Fruit fly (Drosophila melanogaster) whole organism, embryonic: ENCODE data around the gene Obp93a.

Experiments used
- CG10209 ChIP-seq: fragments of 200-800 bp; sonication (Bioruptor generic); optimal IDR thresholded peaks from 3 replicates; lab custom pipeline; 2017; ENCODE audit warnings: missing biosample characterization, mild to moderate bottlenecking, missing genetic modification characterization, missing genetic modification reagents
- CG10431 ChIP-seq: fragments of 200-800 bp; sonication (Bioruptor generic); optimal IDR thresholded peaks from 3 replicates; lab custom pipeline; 2018; ENCODE audit warnings: missing biosample characterization, mild to moderate bottlenecking, missing genetic modification characterization
- CG11093 ChIP-seq: fragments of 200-800 bp; sonication (Bioruptor generic); IDR thresholded peaks from 3 replicates; pipeline ENCODE4 v1.3.6; 2022; ENCODE audit warnings: missing biosample characterization, missing genetic modification characterization
- CG1233 ChIP-seq: fragments of 200-800 bp; sonication (Bioruptor generic); optimal IDR thresholded peaks from 4 replicates; lab custom pipeline; 2018; ENCODE audit warnings: missing biosample characterization, mild to moderate bottlenecking, missing genetic modification characterization
- CG14860 ChIP-seq: fragments of 200-800 bp; sonication (Bioruptor generic); IDR thresholded peaks from 3 replicates; pipeline ENCODE4 v1.3.6; 2022; ENCODE audit warnings: missing biosample characterization, missing genetic modification characterization; ENCODE audit not compliant: partially characterized antibody
- CG16815 ChIP-seq: fragments of 200-800 bp; sonication (Bioruptor generic); optimal IDR thresholded peaks from 3 replicates; lab custom pipeline; 2017; ENCODE audit warnings: missing biosample characterization, mild to moderate bottlenecking, missing genetic modification characterization
- CG1832 ChIP-seq: fragments of 200-800 bp; sonication (Bioruptor generic); optimal IDR thresholded peaks from 2 replicates; lab custom pipeline; 2017; ENCODE audit warnings: missing biosample characterization, mild to moderate bottlenecking, missing genetic modification characterization, inconsistent platforms
- CG31224 ChIP-seq: fragments of 200-800 bp; sonication (Bioruptor generic); IDR thresholded peaks from 2 replicates; pipeline ENCODE4 v1.3.6; 2022; ENCODE audit warnings: missing biosample characterization, missing genetic modification characterization
- CG32772 ChIP-seq: fragments of 200-800 bp; sonication (Bioruptor generic); IDR thresholded peaks from 2 replicates; pipeline ENCODE4 v1.3.6; 2022; ENCODE audit warnings: missing biosample characterization, missing genetic modification characterization
- CG34224 ChIP-seq: fragments of 200-800 bp; sonication (Bioruptor generic); IDR thresholded peaks from 3 replicates; pipeline ENCODE4 v1.3.6; 2022; ENCODE audit warnings: missing biosample characterization, missing genetic modification characterization; ENCODE audit not compliant: partially characterized antibody
- CG3726 ChIP-seq: fragments of 200-800 bp; sonication (Bioruptor generic); IDR thresholded peaks from 3 replicates; pipeline ENCODE4, ENCODE4 v1.3.6; 2022; ENCODE audit warnings: missing biosample characterization, missing genetic modification characterization
- CG4617 ChIP-seq: fragments of 200-800 bp; sonication (Bioruptor generic); optimal IDR thresholded peaks from 3 replicates; lab custom pipeline; 2016; ENCODE audit warnings: missing biosample characterization, missing genetic modification characterization, borderline replicate concordance
- CG7357 ChIP-seq: fragments of 200-800 bp; sonication (Bioruptor generic); IDR thresholded peaks from 3 replicates; pipeline ENCODE4 v1.3.6; 2022; ENCODE audit warnings: missing biosample characterization, missing genetic modification characterization
- CG7745 ChIP-seq: fragments of 200-800 bp; sonication (Bioruptor generic); optimal IDR thresholded peaks from 2 replicates; lab custom pipeline; 2018; ENCODE audit warnings: missing biosample characterization, mild to moderate bottlenecking, missing genetic modification characterization, moderate library complexity
- CG8290 ChIP-seq, 3 experiments: fragments of 200-800 bp; sonication (Bioruptor generic); optimal IDR thresholded peaks; 2 replicates each; lab custom pipeline; 2016 to 2019; ENCODE audit warnings: missing biosample characterization in 3 of 3, missing genetic modification characterization in 3 of 3, mild to moderate bottlenecking in 2 of 3, moderate library complexity in 1 of 3
- CG9817 ChIP-seq: fragments of 200-800 bp; sonication (Bioruptor generic); optimal IDR thresholded peaks from 2 replicates; lab custom pipeline; 2018; ENCODE audit warnings: missing biosample characterization, mild to moderate bottlenecking, missing genetic modification characterization, moderate library complexity
- Eip74EF ChIP-seq, 2 experiments: fragments of 200-800 bp in 1 of 2; fragments of >200 bp in 1 of 2; sonication (Bioruptor generic) in 1 of 2; optimal IDR thresholded peaks; 2 replicates each; lab custom pipeline; 2017 to 2019; ENCODE audit warnings: missing biosample characterization in 2 of 2, missing genetic modification characterization in 2 of 2, mild to moderate bottlenecking in 1 of 2, moderate library complexity in 1 of 2
- GATAe ChIP-seq: fragments of 200-800 bp; sonication (Bioruptor generic); conservative IDR thresholded peaks from 2 replicates; pipeline ENCODE4 v1.3.6; 2022; ENCODE audit warnings: missing biosample characterization, missing genetic modification characterization
- H15 ChIP-seq: fragments of 200-800 bp; sonication (Bioruptor generic); IDR thresholded peaks from 3 replicates; pipeline ENCODE4 v1.3.6; 2022; ENCODE audit warnings: missing biosample characterization, missing genetic modification characterization
- Hey ChIP-seq: fragments of 200-800 bp; sonication (Bioruptor generic); optimal IDR thresholded peaks from 3 replicates; lab custom pipeline; 2018; ENCODE audit warnings: missing biosample characterization, mild to moderate bottlenecking, missing genetic modification characterization
- Lhr ChIP-seq: fragments of 200-800 bp; sonication (Bioruptor generic); optimal IDR thresholded peaks from 3 replicates; lab custom pipeline; 2017; ENCODE audit warnings: mild to moderate bottlenecking, missing biosample characterization, missing genetic modification reagents, missing genetic modification characterization
- Lpt ChIP-seq: fragments of >200 bp; optimal IDR thresholded peaks from 2 replicates; lab custom pipeline; 2018; ENCODE audit warnings: missing biosample characterization, missing genetic modification characterization
- MTF-1 ChIP-seq: fragments of 200-800 bp; sonication (Bioruptor generic); optimal IDR thresholded peaks from 2 replicates; lab custom pipeline; 2018; ENCODE audit warnings: missing biosample characterization, mild to moderate bottlenecking, missing genetic modification characterization, borderline replicate concordance
- Mad ChIP-seq: fragments of 200-800 bp; sonication (Bioruptor generic); optimal IDR thresholded peaks from 2 replicates; lab custom pipeline; 2016; ENCODE audit warnings: missing biosample characterization, missing genetic modification characterization
- Oli ChIP-seq: fragments of 200-800 bp; sonication (Bioruptor generic); optimal IDR thresholded peaks from 2 replicates; lab custom pipeline; 2018; ENCODE audit warnings: missing biosample characterization, mild to moderate bottlenecking, missing genetic modification characterization, moderate library complexity
- Rx ChIP-seq: fragments of 200-800 bp; sonication (Bioruptor generic); IDR thresholded peaks from 2 replicates; pipeline ENCODE4 v1.3.6; 2022; ENCODE audit warnings: missing biosample characterization, missing genetic modification characterization
- Sry-β ChIP-seq: fragments of 200-800 bp; sonication (Bioruptor generic); optimal IDR thresholded peaks from 2 replicates; lab custom pipeline; 2018; ENCODE audit warnings: missing biosample characterization, mild to moderate bottlenecking, missing genetic modification characterization, moderate library complexity
- Usf ChIP-seq: fragments of 200-800 bp; sonication (Bioruptor generic); optimal IDR thresholded peaks from 2 replicates; lab custom pipeline; 2017; ENCODE audit warnings: missing genotype, missing biosample characterization, missing genetic modification characterization
- aop ChIP-seq: fragments of 200-800 bp; sonication (Bioruptor generic); IDR thresholded peaks from 2 replicates; pipeline ENCODE4 v1.3.6; 2022; ENCODE audit warnings: missing biosample characterization, missing genetic modification characterization
- az2 ChIP-seq: fragments of 200-800 bp; sonication (Bioruptor generic); optimal IDR thresholded peaks from 3 replicates; lab custom pipeline; 2016; ENCODE audit warnings: missing biosample characterization, missing genetic modification characterization
- bcd ChIP-seq: fragments of 200-800 bp; sonication (Bioruptor generic); optimal IDR thresholded peaks from 2 replicates; lab custom pipeline; 2017; ENCODE audit warnings: missing biosample characterization, mild to moderate bottlenecking, missing genetic modification characterization
- chif ChIP-seq, 2 experiments: fragments of 200-800 bp; sonication (Bioruptor generic); optimal IDR thresholded peaks; 3 replicates each; lab custom pipeline; 2016; ENCODE audit warnings: missing biosample characterization in 2 of 2, missing genetic modification characterization in 2 of 2
- chn ChIP-seq: fragments of 200-800 bp; sonication (Bioruptor generic); optimal IDR thresholded peaks from 2 replicates; lab custom pipeline; 2016; ENCODE audit warnings: missing biosample characterization, missing genetic modification characterization
- crol ChIP-seq: fragments of 200-800 bp; sonication (Bioruptor generic); IDR thresholded peaks from 2 replicates; pipeline ENCODE4 v1.3.6; 2022; ENCODE audit warnings: missing biosample characterization, missing genetic modification characterization
- danr ChIP-seq: fragments of 200-800 bp; sonication (Bioruptor generic); IDR thresholded peaks from 2 replicates; pipeline ENCODE4 v1.3.6; 2022; ENCODE audit warnings: missing biosample characterization, missing genetic modification characterization
- jumu ChIP-seq: fragments of 200-800 bp; sonication (Bioruptor generic); optimal IDR thresholded peaks from 3 replicates; lab custom pipeline; 2016; ENCODE audit warnings: missing biosample characterization, missing genetic modification characterization
- kni ChIP-seq: fragments of 200-800 bp; sonication (Bioruptor generic); optimal IDR thresholded peaks from 3 replicates; lab custom pipeline; 2017; ENCODE audit warnings: mild to moderate bottlenecking, missing biosample characterization, missing genetic modification reagents, missing genetic modification characterization
- mld ChIP-seq: fragments of 200-800 bp; sonication (Bioruptor generic); IDR thresholded peaks from 3 replicates; pipeline ENCODE4 v1.3.6; 2022; ENCODE audit warnings: missing biosample characterization, missing genetic modification characterization; ENCODE audit not compliant: partially characterized antibody
- nom ChIP-seq: fragments of 200-800 bp; sonication (Bioruptor generic); optimal IDR thresholded peaks from 2 replicates; lab custom pipeline; 2017; ENCODE audit warnings: missing biosample characterization, missing genetic modification characterization, mild to moderate bottlenecking, moderate library complexity, missing genetic modification reagents
- oc ChIP-seq: fragments of 200-800 bp; sonication (Bioruptor generic); optimal IDR thresholded peaks from 2 replicates; lab custom pipeline; 2018; ENCODE audit warnings: missing biosample characterization, mild to moderate bottlenecking, missing genetic modification characterization, moderate library complexity
- pnt ChIP-seq: fragments of 200-800 bp; sonication (Bioruptor generic); optimal IDR thresholded peaks from 3 replicates; lab custom pipeline; 2016; ENCODE audit warnings: missing biosample characterization, missing genetic modification characterization
- sima ChIP-seq: fragments of 200-800 bp; sonication (Bioruptor generic); optimal IDR thresholded peaks from 2 replicates; lab custom pipeline; 2016; ENCODE audit warnings: missing biosample characterization, missing genetic modification characterization
- sna ChIP-seq: fragments of 200-800 bp; sonication (Bioruptor generic); IDR thresholded peaks from 2 replicates; pipeline ENCODE4 v1.3.6; 2022; ENCODE audit warnings: missing biosample characterization, missing genetic modification characterization; ENCODE audit not compliant: partially characterized antibody
- ssp ChIP-seq: fragments of 200-800 bp; sonication (Bioruptor generic); IDR thresholded peaks from 2 replicates; pipeline ENCODE4 v1.3.6; 2022; ENCODE audit warnings: missing biosample characterization, missing genetic modification characterization
- tna ChIP-seq: fragments of 200-800 bp; sonication (Bioruptor generic); IDR thresholded peaks from 2 replicates; pipeline ENCODE4 v1.3.6; 2022; ENCODE audit warnings: missing biosample characterization, missing genetic modification characterization; ENCODE audit not compliant: partially characterized antibody
- trh ChIP-seq: fragments of 200-800 bp; sonication (Bioruptor generic); optimal IDR thresholded peaks from 2 replicates; lab custom pipeline; 2016; ENCODE audit warnings: missing biosample characterization, missing genetic modification characterization
- twi ChIP-seq: fragments of 200-800 bp; optimal IDR thresholded peaks from 2 replicates; lab custom pipeline; 2019; ENCODE audit warnings: missing biosample characterization, mild to moderate bottlenecking, missing genetic modification characterization, moderate library complexity
- tx ChIP-seq: fragments of 200-800 bp; sonication (Bioruptor generic); optimal IDR thresholded peaks from 2 replicates; lab custom pipeline; 2016; ENCODE audit warnings: missing biosample characterization, missing genetic modification characterization
- unpg ChIP-seq: fragments of 200-800 bp; sonication (Bioruptor generic); optimal IDR thresholded peaks from 3 replicates; lab custom pipeline; 2018; ENCODE audit warnings: missing biosample characterization, mild to moderate bottlenecking, missing genetic modification characterization, moderate library complexity
- vvl ChIP-seq: fragments of 200-800 bp; sonication (Bioruptor generic); IDR thresholded peaks from 2 replicates; pipeline ENCODE4 v1.3.6; 2022; ENCODE audit warnings: missing biosample characterization, missing genetic modification characterization

Gene Obp93a

dm6 chr3R:21116057-21116456, 13.5 kb downstream of the Obp93a start, which contains the start of gene ppan (continued):
- TF ChIP-seq CG9817 (tag; lab: Kevin White, UChicago) (no peak), CG7357 (GFP tag; lab: Robert Waterston, UW) (no peak), GATAe (GFP tag; lab: Robert Waterston, UW) (no peak), twi (tag; lab: Kevin White, UChicago) (no peak), Rx (GFP tag; lab: Robert Waterston, UW) (no peak), vvl (GFP tag; lab: Robert Waterston, UW) (0 out of 2 replicates have a peak, but pooled peaks have one; percentile 8), oc (tag; lab: Kevin White, UChicago) (no peak), kni (GFP tag; lab: Kevin White, UChicago) (no peak), CG8290 (GFP tag; optimal IDR thresholded peaks at IDR 0.05; lab: Kevin White, UChicago) (no peak), CG8290 (tag; optimal IDR thresholded peaks at IDR 0.05; lab: Kevin White, UChicago) (no peak), CG34224 (peak; percentile 25; the same call in 1 of the 3 replicates), aop (no peak), CG10431 (GFP tag; lab: Kevin White, UChicago) (no peak), unpg (GFP tag; lab: Kevin White, UChicago) (no peak), CG1832 (GFP tag; lab: Kevin White, UChicago) (no peak), bcd (GFP tag; lab: Kevin White, UChicago) (no peak), H15 (GFP tag; lab: Robert Waterston, UW) (no peak), jumu (GFP tag; lab: Kevin White, UChicago) (no peak), chif (GFP tag; optimal IDR thresholded peaks at IDR 0.05; lab: Kevin White, UChicago) (no peak), crol (no peak), nom (GFP tag; lab: Kevin White, UChicago) (no peak), CG7745 (tag; lab: Kevin White, UChicago) (no peak), trh (GFP tag; lab: Kevin White, UChicago) (no peak), Hey (no peak), CG14860 (GFP tag; lab: Robert Waterston, UW) (no peak), sima (no peak), Sry-β (GFP tag; lab: Kevin White, UChicago) (no peak), Eip74EF (GFP tag; optimal IDR thresholded peaks at IDR 0.05; lab: Kevin White, UChicago) (no peak), CG4617 (GFP tag; lab: Kevin White, UChicago) (peak; percentile 16), tna (GFP tag; lab: Robert Waterston, UW) (no peak; the same call in 1 of the 2 replicates), chn (no peak), Oli (no peak), Lhr (no peak), az2 (GFP tag; lab: Kevin White, UChicago) (no peak), danr (GFP tag; lab: Robert Waterston, UW) (no peak), CG1233 (no peak), CG3726 (GFP tag; lab: Robert Waterston, UW) (no peak), mld (no peak), CG10209 (GFP tag; lab: Kevin White, UChicago) (no peak), CG31224 (no peak), CG32772 (GFP tag; lab: Robert Waterston, UW) (no peak), pnt (GFP tag; lab: Kevin White, UChicago) (no peak), CG11093 (no peak), tx (no peak), CG16815 (GFP tag; lab: Kevin White, UChicago) (no peak), Usf (GFP tag; lab: Kevin White, UChicago) (no peak), Mad (no peak), Lpt (GFP tag; lab: Kevin White, UChicago) (no peak), ssp (GFP tag; lab: Robert Waterston, UW) (peak; percentile 46), sna (GFP tag; lab: Robert Waterston, UW) (no peak), MTF-1 (GFP tag; lab: Kevin White, UChicago) (no peak)
